Worm (Caenorhabditis elegans) whole organism, L3 larva: ENCODE data around the gene C06C3.4.

ENCODE experiments used
- R02D3.7 ChIP-seq: fragments of 150-350 bp; optimal IDR thresholded peaks from 2 replicates; lab custom pipeline; 2014; ENCODE audit warnings: missing biosample characterization, missing genetic modification characterization
- ZK546.5 ChIP-seq: sonication (generic microtip); optimal IDR thresholded peaks from 2 replicates; lab custom pipeline; 2017; ENCODE audit warnings: missing biosample characterization, missing genetic modification characterization
- ama-1 ChIP-seq: fragments of 150-350 bp; optimal IDR thresholded peaks from 2 replicates; lab custom pipeline; 2018
- ceh-28 ChIP-seq: fragments of 150-350 bp; optimal IDR thresholded peaks from 2 replicates; lab custom pipeline; 2014; ENCODE audit warnings: missing biosample characterization, missing genetic modification reagents, missing genetic modification characterization
- ceh-9 ChIP-seq: sonication (generic microtip); optimal IDR thresholded peaks from 2 replicates; lab custom pipeline; 2018; ENCODE audit warnings: missing biosample characterization, missing genetic modification characterization
- daf-12 ChIP-seq: fragments of 150-350 bp; optimal IDR thresholded peaks from 2 replicates; lab custom pipeline; 2014; ENCODE audit warnings: missing biosample characterization, missing genetic modification reagents, missing genetic modification characterization
- elt-1 ChIP-seq: fragments of 150-350 bp; optimal IDR thresholded peaks from 2 replicates; lab custom pipeline; 2014; ENCODE audit warnings: missing biosample characterization, missing genetic modification characterization
- elt-2 ChIP-seq: sonication (generic microtip); optimal IDR thresholded peaks from 2 replicates; lab custom pipeline; 2016; ENCODE audit warnings: missing genetic modification reagents, mild to moderate bottlenecking, missing genetic modification characterization, missing compliant biosample characterization
- elt-3 ChIP-seq, 3 experiments: fragments of 150-350 bp in 1 of 3; sonication (generic microtip) in 2 of 3; optimal IDR thresholded peaks; 2 replicates in 2 of 3; 4 replicates in 1 of 3; lab custom pipeline; 2014 to 2017; ENCODE audit warnings: missing biosample characterization in 3 of 3, missing genetic modification characterization in 3 of 3
- eor-1 ChIP-seq, 2 experiments: fragments of 150-350 bp; optimal IDR thresholded peaks; 2 replicates each; lab custom pipeline; 2014 to 2018; ENCODE audit warnings: missing biosample characterization in 2 of 2, missing genetic modification characterization in 2 of 2
- fos-1 ChIP-seq: fragments of 150-350 bp; optimal IDR thresholded peaks from 2 replicates; lab custom pipeline; 2014; ENCODE audit warnings: missing biosample characterization, missing genetic modification characterization
- jun-1 ChIP-seq: fragments of 150-350 bp; optimal IDR thresholded peaks from 2 replicates; lab custom pipeline; 2014; ENCODE audit warnings: missing biosample characterization, missing genetic modification reagents, missing genetic modification characterization
- lin-39 ChIP-seq: fragments of 150-350 bp; optimal IDR thresholded peaks from 2 replicates; lab custom pipeline; 2018; ENCODE audit warnings: missing biosample characterization, missing genetic modification reagents, missing genetic modification characterization
- mdl-1 ChIP-seq: fragments of 150-350 bp; optimal IDR thresholded peaks from 2 replicates; lab custom pipeline; 2014; ENCODE audit warnings: missing biosample characterization, missing genetic modification characterization
- mml-1 ChIP-seq: fragments of 150-350 bp; sonication (generic microtip); optimal IDR thresholded peaks from 3 replicates; lab custom pipeline; 2014; ENCODE audit warnings: missing biosample characterization, missing genetic modification characterization
- nhr-11 ChIP-seq: fragments of 150-350 bp; optimal IDR thresholded peaks from 2 replicates; lab custom pipeline; 2014; ENCODE audit warnings: missing biosample characterization, missing genetic modification characterization
- nhr-23 ChIP-seq: fragments of 150-350 bp; optimal IDR thresholded peaks from 2 replicates; lab custom pipeline; 2014; ENCODE audit warnings: missing biosample characterization, missing genetic modification reagents, missing genetic modification characterization
- nhr-25 ChIP-seq: sonication (generic microtip); optimal IDR thresholded peaks from 2 replicates; lab custom pipeline; 2017; ENCODE audit warnings: missing biosample characterization, missing genetic modification characterization
- nhr-43 ChIP-seq: sonication (generic microtip); optimal IDR thresholded peaks from 2 replicates; lab custom pipeline; 2016; ENCODE audit warnings: mild to moderate bottlenecking, missing genetic modification characterization, missing compliant biosample characterization; ENCODE audit not compliant: poor library complexity, severe bottlenecking
- nhr-67 ChIP-seq: fragments of 150-350 bp; optimal IDR thresholded peaks from 2 replicates; lab custom pipeline; 2014; ENCODE audit warnings: missing biosample characterization, missing genetic modification characterization
- nhr-77 ChIP-seq: fragments of 150-350 bp; optimal IDR thresholded peaks from 2 replicates; lab custom pipeline; 2014; ENCODE audit warnings: missing biosample characterization, missing genetic modification characterization
- pha-4 ChIP-seq: fragments of 150-350 bp; optimal IDR thresholded peaks from 2 replicates; lab custom pipeline; 2014; ENCODE audit warnings: missing biosample characterization, missing genetic modification reagents, missing genetic modification characterization
- pqm-1 ChIP-seq: fragments of 150-350 bp; optimal IDR thresholded peaks from 2 replicates; lab custom pipeline; 2017; ENCODE audit warnings: missing biosample characterization, missing genetic modification characterization, inconsistent platforms
- tbx-2 ChIP-seq: sonication (generic microtip); optimal IDR thresholded peaks from 2 replicates; lab custom pipeline; 2016; ENCODE audit warnings: mild to moderate bottlenecking, missing genetic modification characterization, missing compliant biosample characterization
- unc-39 ChIP-seq: sonication (generic microtip); optimal IDR thresholded peaks from 4 replicates; lab custom pipeline; 2017; ENCODE audit warnings: missing biosample characterization, missing genetic modification characterization
- unc-62 ChIP-seq: fragments of 150-350 bp; sonication (generic microtip); optimal IDR thresholded peaks from 4 replicates; lab custom pipeline; 2014; ENCODE audit warnings: missing biosample characterization, missing genetic modification reagents, missing genetic modification characterization
- zag-1 ChIP-seq: fragments of 150-350 bp; optimal IDR thresholded peaks from 2 replicates; lab custom pipeline; 2014; ENCODE audit warnings: missing biosample characterization, missing genetic modification characterization
- ztf-11 ChIP-seq: fragments of 150-350 bp; optimal IDR thresholded peaks from 2 replicates; lab custom pipeline; 2014; ENCODE audit warnings: missing biosample characterization, missing genetic modification characterization

C06C3.4 gene

ce11 chrII:9418065-9418567 is 45.0 kb downstream of the C06C3.4 start, which contains the start of the genes M176.4 and M176.16:
TSS of gene M176.4 (plus strand) at chrII:9418365.
TSS of gene M176.16 (plus strand) at chrII:9418517.
- no peak for TF ChIP-seq nhr-23 (tag; lab: Kevin White, UChicago)
- TF ChIP-seq elt-2 = peak; percentile 38

DNA sequence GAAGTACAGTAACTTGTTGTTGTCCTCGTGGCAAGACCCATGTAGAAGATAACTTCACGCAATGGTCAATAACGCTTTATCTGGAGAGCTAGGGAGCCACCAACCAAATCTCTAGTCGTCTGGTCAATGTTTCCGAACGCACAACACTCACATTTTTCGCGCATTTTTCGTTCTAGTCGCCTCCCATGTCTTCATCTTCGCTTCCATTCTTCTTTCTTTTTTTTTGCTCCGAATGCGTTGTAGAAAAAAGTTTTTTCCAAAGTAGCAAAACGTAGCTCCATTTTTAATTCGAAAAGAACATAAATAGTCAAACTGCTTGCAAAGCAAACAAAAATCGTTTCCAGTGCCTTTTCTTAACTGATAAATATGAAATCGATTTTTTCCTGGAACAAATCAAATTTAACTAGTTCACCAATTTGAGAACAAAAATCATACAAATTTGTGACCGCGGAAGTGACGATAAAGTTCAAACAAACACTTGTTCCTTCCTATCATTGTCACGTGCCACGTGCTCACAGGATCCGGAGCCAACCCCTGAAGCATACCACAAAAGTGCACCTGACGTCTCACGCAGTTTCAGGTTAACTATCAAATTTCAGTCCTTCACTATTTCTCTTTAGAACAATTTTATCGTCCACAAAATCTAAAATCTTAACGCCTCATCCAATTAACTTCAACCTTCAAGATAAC is 45.9 kb downstream of the C06C3.4 start:
- TF ChIP-seq tbx-2 (tag; lab: Kevin White, UChicago) (no peak), unc-62 (GFP tag; lab: Kevin White, UChicago) (no peak), nhr-25 (tag; lab: Kevin White, UChicago) (no peak), nhr-11 (tag; lab: Kevin White, UChicago) (no peak), ZK546.5 (tag; lab: Kevin White, UChicago) (no peak), R02D3.7 (tag; lab: Kevin White, UChicago) (no peak), zag-1 (no peak), ztf-11 (tag; lab: Kevin White, UChicago) (no peak), ama-1 (lab: Kevin White, UChicago) (no peak), ceh-28 (tag; lab: Kevin White, UChicago) (no peak), nhr-23 (tag; lab: Kevin White, UChicago) (no peak), nhr-43 (tag; lab: Kevin White, UChicago) (no peak), elt-2 (peak; percentile 39), elt-1 (no peak), nhr-77 (no peak), fos-1 (tag; lab: Kevin White, UChicago) (no peak), daf-12 (tag; lab: Kevin White, UChicago) (no peak), lin-39 (tag; lab: Kevin White, UChicago) (no peak), mdl-1 (tag; lab: Kevin White, UChicago) (no peak), pqm-1 (peak; percentile 55), jun-1 (tag; lab: Kevin White, UChicago) (peak; percentile 26), ceh-9 (no peak), pha-4 (peak; percentile 13), mml-1 (no peak), nhr-67 (tag; lab: Kevin White, UChicago) (no peak), unc-39 (no peak)

DNA sequence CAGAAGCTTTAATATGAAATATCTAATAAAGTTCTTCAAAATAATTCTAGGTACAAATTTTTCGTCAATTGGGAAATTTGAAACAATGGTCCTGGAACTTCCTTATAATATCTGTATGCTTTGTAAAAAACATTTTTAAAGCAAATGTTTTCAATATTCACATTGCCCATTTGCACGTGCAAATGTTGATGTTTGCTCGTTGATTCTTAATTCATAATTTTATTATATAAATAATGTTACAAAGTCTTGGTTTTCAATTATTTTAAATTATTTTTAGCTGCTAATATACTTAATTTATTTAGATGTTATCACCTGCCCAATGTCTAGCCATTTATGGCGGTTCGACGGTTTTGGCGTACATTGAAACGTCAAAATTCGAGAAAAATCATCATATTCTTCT is 48.9 kb downstream of the C06C3.4 start, which contains the start of gene M176.11:
TSS of gene M176.11 (plus strand) at position 301 of the 400 bp plus-strand sequence.
- TF ChIP-seq nhr-23 (tag; lab: Kevin White, UChicago) (no peak), mdl-1 (tag; lab: Kevin White, UChicago) (no peak), elt-3 (tag; optimal IDR thresholded peaks at IDR 0.05; lab: Kevin White, UChicago) (no peak), eor-1 (tag; optimal IDR thresholded peaks at IDR 0.05; lab: Kevin White, UChicago) (no peak), unc-39 (no peak), nhr-25 (tag; lab: Kevin White, UChicago) (no peak)
